Fruit fly (Drosophila melanogaster) whole organism, embryonic: Measurements from ENCODE around the gene CG5087.

Experiments used
- Bdp1 ChIP-seq: fragments of 200-800 bp; sonication (Bioruptor generic); optimal IDR thresholded peaks from 3 replicates; lab custom pipeline; 2016; ENCODE audit warnings: missing biosample characterization, missing genetic modification characterization
- CG1024 ChIP-seq: fragments of 200-800 bp; sonication (Bioruptor generic); IDR thresholded peaks from 2 replicates; pipeline ENCODE4 v1.3.6; 2022; ENCODE audit warnings: missing biosample characterization, missing genetic modification characterization
- CG12104 ChIP-seq: fragments of 200-800 bp; sonication (Bioruptor generic); optimal IDR thresholded peaks from 3 replicates; lab custom pipeline; 2016; ENCODE audit warnings: missing biosample characterization, missing genetic modification characterization
- CG14050 ChIP-seq: fragments of 200-800 bp; sonication (Bioruptor generic); IDR thresholded peaks from 3 replicates; pipeline ENCODE4 v1.3.6; 2022; ENCODE audit warnings: missing biosample characterization, missing genetic modification characterization
- CG17359 ChIP-seq: fragments of 200-800 bp; sonication (Bioruptor generic); optimal IDR thresholded peaks from 3 replicates; lab custom pipeline; 2018; ENCODE audit warnings: missing biosample characterization, mild to moderate bottlenecking, missing genetic modification characterization, moderate library complexity
- CG18764 ChIP-seq: fragments of 200-800 bp; sonication (Bioruptor generic); optimal IDR thresholded peaks from 3 replicates; lab custom pipeline; 2016; ENCODE audit warnings: missing biosample characterization, missing genetic modification characterization
- CG30020 ChIP-seq: fragments of 200-800 bp; optimal IDR thresholded peaks from 2 replicates; lab custom pipeline; 2019; ENCODE audit warnings: missing biosample characterization, mild to moderate bottlenecking, missing genetic modification characterization, moderate library complexity
- CG3163 ChIP-seq: fragments of 200-800 bp; sonication (Bioruptor generic); optimal IDR thresholded peaks from 3 replicates; lab custom pipeline; 2016; ENCODE audit warnings: missing biosample characterization, missing genetic modification characterization
- CG3847 ChIP-seq: fragments of 200-800 bp; sonication (Bioruptor generic); IDR thresholded peaks from 2 replicates; pipeline ENCODE4 v1.3.6; 2022; ENCODE audit warnings: missing biosample characterization, missing genetic modification characterization
- CG4282 ChIP-seq: fragments of 200-800 bp; sonication (Bioruptor generic); optimal IDR thresholded peaks from 2 replicates; lab custom pipeline; 2016; ENCODE audit warnings: missing biosample characterization, missing genetic modification characterization
- CG7745 ChIP-seq: fragments of 200-800 bp; sonication (Bioruptor generic); optimal IDR thresholded peaks from 2 replicates; lab custom pipeline; 2018; ENCODE audit warnings: missing biosample characterization, mild to moderate bottlenecking, missing genetic modification characterization, moderate library complexity
- CHES-1-like ChIP-seq: fragments of 200-800 bp; sonication (Bioruptor generic); optimal IDR thresholded peaks from 2 replicates; lab custom pipeline; 2016; ENCODE audit warnings: missing biosample characterization, missing genetic modification characterization
- CrebB ChIP-seq: fragments of 200-800 bp; sonication (Bioruptor generic); optimal IDR thresholded peaks from 3 replicates; lab custom pipeline; 2018; ENCODE audit warnings: missing biosample characterization, mild to moderate bottlenecking, missing genetic modification characterization
- Ets97D ChIP-seq: fragments of 200-800 bp; sonication (Bioruptor generic); optimal IDR thresholded peaks from 3 replicates; lab custom pipeline; 2016; ENCODE audit warnings: missing biosample characterization, missing genetic modification characterization
- Gug ChIP-seq: fragments of 200-800 bp; sonication (Bioruptor generic); IDR thresholded peaks from 4 replicates; pipeline ENCODE4 v1.3.6; 2022; ENCODE audit warnings: missing biosample characterization, missing genetic modification characterization
- Hr3 ChIP-seq: fragments of 200-800 bp; sonication (Bioruptor generic); optimal IDR thresholded peaks from 3 replicates; lab custom pipeline; 2016; ENCODE audit warnings: missing biosample characterization, missing genetic modification characterization
- Hr39 ChIP-seq: fragments of >200 bp; optimal IDR thresholded peaks from 2 replicates; lab custom pipeline; 2017
- Hr78 ChIP-seq, 2 experiments: fragments of 200-800 bp in 1 of 2; fragments of >200 bp in 1 of 2; sonication (Bioruptor generic) in 1 of 2; optimal IDR thresholded peaks; 2 replicates each; lab custom pipeline; 2017 to 2019; ENCODE audit warnings: missing biosample characterization in 2 of 2, missing genetic modification characterization in 2 of 2, mild to moderate bottlenecking in 1 of 2, moderate library complexity in 1 of 2
- Hsf ChIP-seq: fragments of 200-800 bp; sonication (Bioruptor generic); optimal IDR thresholded peaks from 3 replicates; lab custom pipeline; 2016; ENCODE audit warnings: missing biosample characterization, missing genetic modification characterization
- Lhr ChIP-seq: fragments of 200-800 bp; sonication (Bioruptor generic); optimal IDR thresholded peaks from 3 replicates; lab custom pipeline; 2017; ENCODE audit warnings: mild to moderate bottlenecking, missing biosample characterization, missing genetic modification reagents, missing genetic modification characterization
- MTF-1 ChIP-seq: fragments of 200-800 bp; sonication (Bioruptor generic); optimal IDR thresholded peaks from 2 replicates; lab custom pipeline; 2018; ENCODE audit warnings: missing biosample characterization, mild to moderate bottlenecking, missing genetic modification characterization, borderline replicate concordance
- Oli ChIP-seq: fragments of 200-800 bp; sonication (Bioruptor generic); optimal IDR thresholded peaks from 2 replicates; lab custom pipeline; 2018; ENCODE audit warnings: missing biosample characterization, mild to moderate bottlenecking, missing genetic modification characterization, moderate library complexity
- Spps ChIP-seq: fragments of 200-800 bp; sonication (Bioruptor generic); optimal IDR thresholded peaks from 2 replicates; lab custom pipeline; 2018; ENCODE audit warnings: missing biosample characterization, mild to moderate bottlenecking, missing genetic modification characterization
- ac ChIP-seq: fragments of 200-800 bp; sonication (Bioruptor generic); optimal IDR thresholded peaks from 3 replicates; lab custom pipeline; 2017; ENCODE audit warnings: missing biosample characterization, mild to moderate bottlenecking, missing genetic modification characterization
- btn ChIP-seq: fragments of 200-800 bp; sonication (Bioruptor generic); optimal IDR thresholded peaks from 2 replicates; lab custom pipeline; 2016; ENCODE audit warnings: missing biosample characterization, missing genetic modification characterization
- cato ChIP-seq: fragments of 200-800 bp; sonication (Bioruptor generic); optimal IDR thresholded peaks from 2 replicates; lab custom pipeline; 2016; ENCODE audit warnings: missing biosample characterization, missing genetic modification characterization, borderline replicate concordance
- corto ChIP-seq: fragments of 200-800 bp; sonication (Bioruptor generic); optimal IDR thresholded peaks from 2 replicates; lab custom pipeline; 2016; ENCODE audit warnings: missing biosample characterization, mild to moderate bottlenecking, missing genetic modification characterization, moderate library complexity
- eve ChIP-seq, 2 experiments: fragments of >200 bp; optimal IDR thresholded peaks; 2 replicates each; lab custom pipeline; 2017; ENCODE audit warnings: missing biosample characterization in 2 of 2, missing genetic modification characterization in 2 of 2
- jigr1 ChIP-seq: fragments of 200-800 bp; sonication (Bioruptor generic); IDR thresholded peaks from 3 replicates; pipeline ENCODE4 v1.3.6; 2022; ENCODE audit warnings: missing biosample characterization, missing genetic modification characterization
- kah ChIP-seq: fragments of 200-800 bp; sonication (Bioruptor generic); optimal IDR thresholded peaks from 2 replicates; lab custom pipeline; 2018; ENCODE audit warnings: missing biosample characterization, mild to moderate bottlenecking, missing genetic modification characterization
- pan ChIP-seq, 4 experiments: fragments of >200 bp in 3 of 4; fragments of 200-800 bp in 1 of 4; sonication (Bioruptor generic) in 1 of 4; optimal IDR thresholded peaks in 3 of 4; IDR thresholded peaks in 1 of 4; 2 replicates each; pipeline versions ENCODE4 v1.3.6 to Lab custom; 2017 to 2022; ENCODE audit warnings: missing biosample characterization in 2 of 4, missing genetic modification characterization in 2 of 4, mixed read lengths in 1 of 4
- pho ChIP-seq: fragments of 200-800 bp; sonication (Bioruptor generic); optimal IDR thresholded peaks from 2 replicates; lab custom pipeline; 2016; ENCODE audit warnings: missing biosample characterization, missing genetic modification characterization
- prd ChIP-seq, 3 experiments: fragments of >200 bp in 2 of 3; fragments of 200-800 bp in 1 of 3; sonication (Bioruptor generic) in 1 of 3; optimal IDR thresholded peaks in 2 of 3; IDR thresholded peaks in 1 of 3; 2 replicates in 2 of 3; 3 replicates in 1 of 3; pipeline versions ENCODE4 v1.3.6 to Lab custom; 2017 to 2022; ENCODE audit warnings: missing biosample characterization in 1 of 3, missing genetic modification characterization in 1 of 3
- salm ChIP-seq: fragments of 200-800 bp; sonication (Bioruptor generic); optimal IDR thresholded peaks from 2 replicates; lab custom pipeline; 2018; ENCODE audit warnings: missing biosample characterization, mild to moderate bottlenecking, missing genetic modification characterization
- so ChIP-seq: fragments of 200-800 bp; sonication (Bioruptor generic); IDR thresholded peaks from 3 replicates; pipeline ENCODE4 v1.3.6; 2022; ENCODE audit warnings: missing biosample characterization, missing genetic modification characterization
- sr ChIP-seq: fragments of 200-800 bp; sonication (Bioruptor generic); IDR thresholded peaks from 3 replicates; pipeline ENCODE4 v1.3.6; 2022; ENCODE audit warnings: missing biosample characterization, missing genetic modification characterization
- tll ChIP-seq, 2 experiments: fragments of 200-800 bp in 1 of 2; fragments of >200 bp in 1 of 2; sonication (Bioruptor generic) in 1 of 2; optimal IDR thresholded peaks; 2 replicates each; lab custom pipeline; 2017 to 2019; ENCODE audit warnings: missing biosample characterization in 2 of 2, missing genetic modification characterization in 2 of 2, mild to moderate bottlenecking in 1 of 2, moderate library complexity in 1 of 2
- twi ChIP-seq: fragments of 200-800 bp; optimal IDR thresholded peaks from 2 replicates; lab custom pipeline; 2019; ENCODE audit warnings: missing biosample characterization, mild to moderate bottlenecking, missing genetic modification characterization, moderate library complexity
- vvl ChIP-seq: fragments of 200-800 bp; sonication (Bioruptor generic); IDR thresholded peaks from 2 replicates; pipeline ENCODE4 v1.3.6; 2022; ENCODE audit warnings: missing biosample characterization, missing genetic modification characterization

Gene CG5087

dm6 chr3L:8996173-8996767, 1.7 kb upstream of the CG5087 start (continued):
- TF ChIP-seq CG17359: peak; percentile 84
- peak; percentile 24 for TF ChIP-seq cato (GFP tag; lab: Kevin White, UChicago)
- peak; percentile 34 for TF ChIP-seq salm (tag; lab: Kevin White, UChicago)
- TF ChIP-seq CG14050 (GFP tag; lab: Robert Waterston, UW): peak; percentile 44; the same call in 1 of the 3 replicates
- TF ChIP-seq CG12104 (GFP tag; lab: Kevin White, UChicago): peak; percentile 25
- TF ChIP-seq CrebB (tag; lab: Kevin White, UChicago): peak; percentile 12
- TF ChIP-seq CHES-1-like (GFP tag; lab: Kevin White, UChicago): no peak
- peak; percentile 44 for TF ChIP-seq corto (GFP tag; lab: Kevin White, UChicago)
- TF ChIP-seq ac (GFP tag; lab: Kevin White, UChicago): no peak
- TF ChIP-seq so (GFP tag; lab: Robert Waterston, UW): peak; percentile 65; the same call in 2 of the 3 replicates
- peak; percentile 52 for TF ChIP-seq pho (GFP tag; lab: Kevin White, UChicago)
- no peak for TF ChIP-seq kah (GFP tag; lab: Kevin White, UChicago)
- peak; percentile 53 for TF ChIP-seq CG1024 (GFP tag; lab: Robert Waterston, UW)
- no peak for TF ChIP-seq CG3163 (GFP tag; lab: Kevin White, UChicago)
- TF ChIP-seq Oli: peak; percentile 65
- TF ChIP-seq Hr78 (GFP tag; optimal IDR thresholded peaks at IDR 0.05; lab: Kevin White, UChicago): no peak
- no peak for TF ChIP-seq CG4282 (GFP tag; lab: Kevin White, UChicago)
- peak; percentile 46 for TF ChIP-seq CG3847 (GFP tag; lab: Robert Waterston, UW)
- TF ChIP-seq eve (GFP tag; optimal IDR thresholded peaks at IDR 0.05; lab: Kevin White, UChicago): no peak
- TF ChIP-seq sr (GFP tag; lab: Robert Waterston, UW): no peak
- no peak for TF ChIP-seq pan (optimal IDR thresholded peaks at IDR 0.05; lab: Kevin White, UChicago)
- peak in 1 of 2 experiments; percentile 78 for TF ChIP-seq pan (GFP tag; optimal IDR thresholded peaks at IDR 0.05 in 1 of 2, IDR thresholded peaks at IDR 0.05 in 1 of 2)
- no peak for TF ChIP-seq jigr1 (GFP tag; lab: Robert Waterston, UW)
- TF ChIP-seq vvl: peak; percentile 84
- TF ChIP-seq Bdp1 (GFP tag; lab: Kevin White, UChicago): no peak
- TF ChIP-seq Hsf (GFP tag; lab: Kevin White, UChicago): peak; percentile 58
- no peak for TF ChIP-seq prd (optimal IDR thresholded peaks at IDR 0.05; lab: Kevin White, UChicago)
- TF ChIP-seq prd (GFP tag; IDR thresholded peaks at IDR 0.05; lab: Robert Waterston, UW): peak; percentile 78
- peak; percentile 31 for TF ChIP-seq Spps (tag; lab: Kevin White, UChicago)
- TF ChIP-seq btn (GFP tag; lab: Kevin White, UChicago): no peak
- no peak for TF ChIP-seq CG30020 (tag; lab: Kevin White, UChicago)
- TF ChIP-seq Lhr (GFP tag; lab: Kevin White, UChicago): peak; percentile 0
- peak; percentile 55; the same call in 2 of the 4 replicates for TF ChIP-seq Gug (GFP tag; lab: Robert Waterston, UW)
- TF ChIP-seq tll (GFP tag; optimal IDR thresholded peaks at IDR 0.05; lab: Kevin White, UChicago): no peak
- no peak for TF ChIP-seq CG7745 (tag; lab: Kevin White, UChicago)
- TF ChIP-seq Hr39 (lab: Kevin White, UChicago): no peak
- TF ChIP-seq MTF-1 (GFP tag; lab: Kevin White, UChicago): peak; percentile 21
- peak; percentile 6 for TF ChIP-seq twi (tag; lab: Kevin White, UChicago)
- peak; percentile 48 for TF ChIP-seq Hr3 (GFP tag; lab: Kevin White, UChicago)
- TF ChIP-seq CG18764: peak; percentile 9
- peak; percentile 31 for TF ChIP-seq Ets97D (GFP tag; lab: Kevin White, UChicago)
